Worm (Caenorhabditis elegans) whole organism, young adult: ENCODE measurements around the gene K08F9.3.

Experiments
- B0019.2 ChIP-seq: fragments of 200-800 bp; sonication (Bioruptor generic); conservative IDR thresholded peaks from 2 replicates; pipeline ENCODE4 v1.3.6; 2022; ENCODE audit warnings: missing genetic modification reagents, missing genetic modification characterization, missing compliant biosample characterization
- B0035.1 ChIP-seq: sonication (generic microtip); optimal IDR thresholded peaks from 2 replicates; lab custom pipeline; 2016; ENCODE audit warnings: missing genetic modification characterization, mild to moderate bottlenecking, missing compliant biosample characterization, missing genotype, missing genetic modification reagents
- B0261.1 ChIP-seq: sonication (generic microtip); optimal IDR thresholded peaks from 2 replicates; lab custom pipeline; 2016; ENCODE audit warnings: mild to moderate bottlenecking, missing genetic modification characterization, moderate library complexity, missing compliant biosample characterization
- C17E4.6 ChIP-seq: fragments of 200-800 bp; sonication (Bioruptor generic); IDR thresholded peaks from 2 replicates; pipeline ENCODE4 v1.3.6; 2022; ENCODE audit warnings: missing genetic modification reagents, missing genetic modification characterization, missing compliant biosample characterization
- D2030.7 ChIP-seq: fragments of 200-800 bp; sonication (Bioruptor generic); IDR thresholded peaks from 2 replicates; pipeline ENCODE4 v1.3.6; 2022; ENCODE audit warnings: missing genetic modification reagents, missing genetic modification characterization, missing compliant biosample characterization
- F10E7.11 ChIP-seq: sonication (generic microtip); optimal IDR thresholded peaks from 2 replicates; lab custom pipeline; 2017; ENCODE audit warnings: mild to moderate bottlenecking, missing genetic modification characterization, moderate library complexity, missing compliant biosample characterization
- F33H1.4 ChIP-seq: fragments of 200-800 bp; sonication (Bioruptor generic); IDR thresholded peaks from 2 replicates; pipeline ENCODE4 v1.3.6; 2022; ENCODE audit warnings: missing genetic modification reagents, missing genetic modification characterization, missing compliant biosample characterization
- F37B4.10 ChIP-seq: fragments of 200-800 bp; sonication (Bioruptor generic); IDR thresholded peaks from 2 replicates; pipeline ENCODE4 v1.3.6; 2022; ENCODE audit warnings: missing genetic modification characterization, missing compliant biosample characterization
- F49E8.2 ChIP-seq: sonication (generic microtip); optimal IDR thresholded peaks from 3 replicates; lab custom pipeline; 2017; ENCODE audit warnings: missing genetic modification characterization, mild to moderate bottlenecking, missing compliant biosample characterization, antibody characterized with exemption, moderate library complexity; ENCODE audit not compliant: insufficient read depth
- F52B5.7 ChIP-seq: sonication (generic microtip); optimal IDR thresholded peaks from 2 replicates; lab custom pipeline; 2016; ENCODE audit warnings: mild to moderate bottlenecking, missing genetic modification characterization, missing compliant biosample characterization
- F55B11.4 ChIP-seq: sonication (generic microtip); optimal IDR thresholded peaks from 2 replicates; lab custom pipeline; 2016; ENCODE audit warnings: missing compliant biosample characterization, missing genetic modification characterization, borderline replicate concordance; ENCODE audit not compliant: insufficient read depth
- T07F8.4 ChIP-seq: sonication (generic microtip); optimal IDR thresholded peaks from 2 replicates; lab custom pipeline; 2016; ENCODE audit warnings: mild to moderate bottlenecking, missing genetic modification characterization, moderate library complexity, missing compliant biosample characterization
- T26A5.8 ChIP-seq: sonication (generic microtip); optimal IDR thresholded peaks from 2 replicates; lab custom pipeline; 2016; ENCODE audit warnings: missing genetic modification characterization, missing compliant biosample characterization
- Y56A3A.18 ChIP-seq: fragments of 200-800 bp; sonication (Bioruptor generic); IDR thresholded peaks from 2 replicates; pipeline ENCODE4 v1.3.6; 2022; ENCODE audit warnings: missing genetic modification reagents, missing genetic modification characterization, missing compliant biosample characterization
- Y67H2A.10 ChIP-seq: fragments of 200-800 bp; sonication (Bioruptor generic); conservative IDR thresholded peaks from 2 replicates; pipeline ENCODE4 v1.3.6; 2022; ENCODE audit warnings: missing genetic modification reagents, missing genetic modification characterization, missing compliant biosample characterization
- ZK185.1 ChIP-seq: sonication (generic microtip); optimal IDR thresholded peaks from 2 replicates; lab custom pipeline; 2016; ENCODE audit warnings: mild to moderate bottlenecking, missing genetic modification characterization, missing compliant biosample characterization; ENCODE audit not compliant: poor library complexity, severe bottlenecking
- ama-1 ChIP-seq, 3 experiments: fragments of 150-350 bp in 1 of 3; sonication (generic microtip) in 2 of 3; optimal IDR thresholded peaks; 2 replicates each; lab custom pipeline; 2014 to 2018; ENCODE audit warnings: missing biosample characterization in 2 of 3, missing genetic modification characterization in 2 of 3, missing genetic modification reagents in 2 of 3
- aptf-2 ChIP-seq: fragments of 200-800 bp; sonication (Bioruptor generic); conservative IDR thresholded peaks from 2 replicates; pipeline ENCODE4 v1.3.6; 2022; ENCODE audit warnings: missing genetic modification reagents, missing genetic modification characterization, missing compliant biosample characterization
- bed-1 ChIP-seq: fragments of 200-800 bp; sonication (Bioruptor generic); IDR thresholded peaks from 2 replicates; pipeline ENCODE4 v1.3.6; 2022; ENCODE audit warnings: missing genetic modification reagents, missing genetic modification characterization, missing compliant biosample characterization
- bed-2 ChIP-seq: fragments of 200-800 bp; sonication (Bioruptor generic); IDR thresholded peaks from 2 replicates; pipeline ENCODE4 v1.3.6; 2022; ENCODE audit warnings: missing genetic modification reagents, missing genetic modification characterization, missing compliant biosample characterization
- ceh-58 ChIP-seq: fragments of 200-800 bp; sonication (Bioruptor generic); IDR thresholded peaks from 2 replicates; pipeline ENCODE4 v1.3.6; 2022; ENCODE audit warnings: missing genetic modification characterization, missing compliant biosample characterization
- ceh-91 ChIP-seq: fragments of 200-800 bp; sonication (Bioruptor generic); IDR thresholded peaks from 2 replicates; pipeline ENCODE4 v1.3.6; 2022; ENCODE audit warnings: missing genetic modification reagents, missing genetic modification characterization, missing compliant biosample characterization
- dpl-1 ChIP-seq: fragments of 150-350 bp; optimal IDR thresholded peaks from 2 replicates; lab custom pipeline; 2014; ENCODE audit warnings: missing biosample characterization, missing genetic modification reagents, missing genetic modification characterization
- efl-1 ChIP-seq: fragments of 150-350 bp; optimal IDR thresholded peaks from 2 replicates; lab custom pipeline; 2014; ENCODE audit warnings: missing biosample characterization, missing genetic modification reagents, missing genetic modification characterization
- ekl-4 ChIP-seq: fragments of 200-800 bp; sonication (Bioruptor generic); IDR thresholded peaks from 2 replicates; pipeline ENCODE4 v1.3.6; 2022; ENCODE audit warnings: missing genetic modification reagents, missing genetic modification characterization, missing compliant biosample characterization
- him-1 ChIP-seq: sonication (generic microtip); optimal IDR thresholded peaks from 2 replicates; lab custom pipeline; 2016; ENCODE audit warnings: missing genotype, missing genetic modification reagents, missing genetic modification characterization, missing compliant biosample characterization
- hlh-12 ChIP-seq: sonication (generic microtip); optimal IDR thresholded peaks from 2 replicates; lab custom pipeline; 2016; ENCODE audit warnings: missing genetic modification characterization, missing compliant biosample characterization
- hmg-1.2 ChIP-seq: fragments of 200-800 bp; sonication (Bioruptor generic); IDR thresholded peaks from 2 replicates; pipeline ENCODE4 v1.3.6; 2022; ENCODE audit warnings: missing genetic modification reagents, missing genetic modification characterization, missing compliant biosample characterization
- lag-1 ChIP-seq: fragments of 200-800 bp; sonication (Bioruptor generic); IDR thresholded peaks from 2 replicates; pipeline ENCODE4 v1.3.6; 2022; ENCODE audit warnings: missing genetic modification reagents, missing genetic modification characterization, missing compliant biosample characterization
- let-607 ChIP-seq, 2 experiments: fragments of 200-800 bp in 1 of 2; sonication (Bioruptor generic) in 1 of 2; sonication (generic microtip) in 1 of 2; optimal IDR thresholded peaks; 2 replicates each; lab custom pipeline; 2016 to 2018; ENCODE audit warnings: mild to moderate bottlenecking in 2 of 2, missing compliant biosample characterization in 2 of 2, missing genetic modification characterization in 2 of 2, moderate library complexity in 2 of 2, missing genotype in 1 of 2
- lsy-27 ChIP-seq: sonication (generic microtip); optimal IDR thresholded peaks from 2 replicates; lab custom pipeline; 2017; ENCODE audit warnings: missing genetic modification characterization, mild to moderate bottlenecking, missing compliant biosample characterization, antibody characterized with exemption, missing genotype, borderline replicate concordance; ENCODE audit not compliant: insufficient read depth
- madf-10 ChIP-seq: sonication (generic microtip); optimal IDR thresholded peaks from 2 replicates; lab custom pipeline; 2016; ENCODE audit warnings: mild to moderate bottlenecking, missing genetic modification characterization, missing compliant biosample characterization
- madf-3 ChIP-seq: fragments of 200-800 bp; sonication (Bioruptor generic); IDR thresholded peaks from 2 replicates; pipeline ENCODE4 v1.3.6; 2022; ENCODE audit warnings: missing genetic modification reagents, missing genetic modification characterization, missing compliant biosample characterization
- madf-6 ChIP-seq: fragments of 200-800 bp; sonication (Bioruptor generic); IDR thresholded peaks from 2 replicates; pipeline ENCODE4 v1.3.6; 2022; ENCODE audit warnings: missing genetic modification reagents, missing genetic modification characterization, missing compliant biosample characterization
- mel-28 ChIP-seq: sonication (generic microtip); optimal IDR thresholded peaks from 2 replicates; lab custom pipeline; 2016; ENCODE audit warnings: borderline replicate concordance, mild to moderate bottlenecking, missing genetic modification characterization, missing compliant biosample characterization
- nfyb-1 ChIP-seq: fragments of 200-800 bp; sonication (Bioruptor generic); IDR thresholded peaks from 2 replicates; pipeline ENCODE4 v1.3.6; 2022; ENCODE audit warnings: missing genetic modification reagents, missing genetic modification characterization, missing compliant biosample characterization
- nhr-27 ChIP-seq: fragments of 200-800 bp; sonication (Bioruptor generic); optimal IDR thresholded peaks from 2 replicates; lab custom pipeline; 2018; ENCODE audit warnings: mild to moderate bottlenecking, missing genetic modification characterization, moderate library complexity, missing compliant biosample characterization
- nhr-80 ChIP-seq: sonication (generic microtip); optimal IDR thresholded peaks from 2 replicates; lab custom pipeline; 2016; ENCODE audit warnings: missing genetic modification characterization, missing compliant biosample characterization
- pbrm-1 ChIP-seq: fragments of 200-800 bp; sonication (Bioruptor generic); IDR thresholded peaks from 2 replicates; pipeline ENCODE4 v1.3.6; 2022; ENCODE audit warnings: missing genetic modification reagents, missing genetic modification characterization, missing compliant biosample characterization
- pha-4 ChIP-seq: fragments of 150-350 bp; sonication (generic microtip); optimal IDR thresholded peaks from 2 replicates; lab custom pipeline; 2014; ENCODE audit warnings: missing biosample characterization, missing genetic modification reagents, missing genetic modification characterization
- rec-8 ChIP-seq, 2 experiments: sonication (generic microtip); optimal IDR thresholded peaks; 2 replicates each; lab custom pipeline; 2016; ENCODE audit warnings: mild to moderate bottlenecking in 2 of 2, missing genetic modification characterization in 2 of 2, missing genetic modification reagents in 2 of 2, missing genotype in 2 of 2, missing biosample characterization in 1 of 2, missing compliant biosample characterization in 1 of 2, moderate library complexity in 1 of 2
- snpc-3.4 ChIP-seq: sonication (generic microtip); optimal IDR thresholded peaks from 2 replicates; lab custom pipeline; 2017; ENCODE audit warnings: missing genetic modification characterization, mild to moderate bottlenecking, missing compliant biosample characterization, antibody characterized with exemption, moderate library complexity, missing genotype, missing genetic modification reagents
- snpc-4 ChIP-seq, 5 experiments: fragments of 150-350 bp in 1 of 5; sonication (generic microtip) in 4 of 5; optimal IDR thresholded peaks; 2 replicates each; lab custom pipeline; 2014 to 2018; ENCODE audit warnings: missing genetic modification characterization in 5 of 5, missing biosample characterization in 3 of 5, antibody characterized with exemption in 2 of 5, mild to moderate bottlenecking in 2 of 5, missing compliant biosample characterization in 2 of 5, missing genotype in 2 of 5, moderate library complexity in 2 of 5, missing genetic modification reagents in 1 of 5
- zim-3 ChIP-seq: sonication (generic microtip); optimal IDR thresholded peaks from 2 replicates; lab custom pipeline; 2017; ENCODE audit warnings: mild to moderate bottlenecking, missing genetic modification characterization, moderate library complexity, missing compliant biosample characterization
- ztf-18 ChIP-seq: sonication (generic microtip); optimal IDR thresholded peaks from 2 replicates; lab custom pipeline; 2016; ENCODE audit warnings: missing genotype, mild to moderate bottlenecking, missing genetic modification characterization, missing compliant biosample characterization
- ztf-26 ChIP-seq: sonication (generic microtip); optimal IDR thresholded peaks from 2 replicates; lab custom pipeline; 2017; ENCODE audit warnings: missing genetic modification characterization, missing compliant biosample characterization
- ztf-28 ChIP-seq: fragments of 200-800 bp; sonication (Bioruptor generic); IDR thresholded peaks from 2 replicates; pipeline ENCODE4 v1.3.6; 2022; ENCODE audit warnings: missing genetic modification reagents, missing genetic modification characterization, missing compliant biosample characterization

K08F9.3 gene

ce11 chrV:15136772-15137171 is 3.6 kb upstream of the K08F9.3 start, which contains the start of gene aipl-1 (continued):
- TF ChIP-seq pha-4 (tag; lab: Kevin White, UChicago) (no peak), ekl-4 (no peak), bed-2 (GFP tag; lab: Robert Waterston, UW) (no peak), ceh-58 (no peak), mel-28 (no peak), ztf-26 (tag; lab: Kevin White, UChicago) (no peak), C17E4.6 (GFP tag; lab: Robert Waterston, UW) (no peak), dpl-1 (GFP tag; lab: Kevin White, UChicago) (peak; percentile 7), B0035.1 (tag; lab: Kevin White, UChicago) (no peak), F10E7.11 (tag; lab: Kevin White, UChicago) (no peak), lag-1 (no peak), let-607 (tag; optimal IDR thresholded peaks at IDR 0.05; lab: Kevin White, UChicago) (no peak), ZK185.1 (tag; lab: Kevin White, UChicago) (peak; percentile 6), madf-6 (GFP tag; lab: Robert Waterston, UW) (peak; percentile 40; the same call in 1 of the 2 replicates), ztf-18 (no peak), B0019.2 (GFP tag; lab: Robert Waterston, UW) (0 out of 2 replicates have a peak, but pooled peaks have one; percentile 42), nfyb-1 (GFP tag; lab: Robert Waterston, UW) (no peak), zim-3 (tag; lab: Kevin White, UChicago) (no peak), F49E8.2 (tag; lab: Kevin White, UChicago) (peak; percentile 77), D2030.7 (GFP tag; lab: Robert Waterston, UW) (peak; percentile 79), nhr-27 (tag; lab: Kevin White, UChicago) (no peak), snpc-3.4 (tag; lab: Kevin White, UChicago) (peak; percentile 25), Y56A3A.18 (GFP tag; lab: Robert Waterston, UW) (no peak), rec-8 (tag; optimal IDR thresholded peaks at IDR 0.05; lab: Kevin White, UChicago) (no peak), T07F8.4 (tag; lab: Kevin White, UChicago) (no peak), pbrm-1 (no peak), Y67H2A.10 (GFP tag; lab: Robert Waterston, UW) (0 out of 2 replicates have a peak, but pooled peaks have one; percentile 15), madf-10 (tag; lab: Kevin White, UChicago) (peak; percentile 8), efl-1 (peak; percentile 61), hlh-12 (no peak), aptf-2 (GFP tag; lab: Robert Waterston, UW) (0 out of 2 replicates have a peak, but pooled peaks have one; percentile 28), ama-1 (optimal IDR thresholded peaks at IDR 0.05; lab: Kevin White, UChicago) (no peak), ama-1 (GFP tag; optimal IDR thresholded peaks at IDR 0.05; lab: Kevin White, UChicago) (no peak), T26A5.8 (tag; lab: Kevin White, UChicago) (no peak), ztf-28 (GFP tag; lab: Robert Waterston, UW) (no peak), F55B11.4 (no peak), hmg-1.2 (GFP tag; lab: Robert Waterston, UW) (peak; percentile 98), snpc-4 (GFP tag; optimal IDR thresholded peaks at IDR 0.05; lab: Kevin White, UChicago) (no peak), snpc-4 (tag; optimal IDR thresholded peaks at IDR 0.05; lab: Kevin White, UChicago) (peak in 3 of 4 experiments; percentile 5 to 66 (median 53)), ceh-91 (peak; percentile 46), F37B4.10 (no peak), bed-1 (GFP tag; lab: Robert Waterston, UW) (no peak), lsy-27 (tag; lab: Kevin White, UChicago) (no peak), him-1 (tag; lab: Kevin White, UChicago) (no peak), madf-3 (GFP tag; lab: Robert Waterston, UW) (no peak), B0261.1 (tag; lab: Kevin White, UChicago) (no peak), nhr-80 (tag; lab: Kevin White, UChicago) (peak; percentile 2), F52B5.7 (tag; lab: Kevin White, UChicago) (no peak), F33H1.4 (0 out of 2 replicates have a peak, but pooled peaks have one; percentile 31)
